Worm (Caenorhabditis elegans) whole organism, late embryonic: ENCODE measurements around the gene F17E9.3.

Source experiments
- ahr-1 ChIP-seq: sonication (generic microtip); optimal IDR thresholded peaks from 2 replicates; lab custom pipeline; 2016; ENCODE audit warnings: missing genetic modification characterization, missing compliant biosample characterization
- ceh-18 ChIP-seq: sonication (generic microtip); optimal IDR thresholded peaks from 2 replicates; lab custom pipeline; 2016; ENCODE audit warnings: missing genetic modification characterization, missing compliant biosample characterization
- ceh-30 ChIP-seq: fragments of 150-350 bp; optimal IDR thresholded peaks from 2 replicates; lab custom pipeline; 2014; ENCODE audit warnings: missing biosample characterization, missing genetic modification characterization
- ceh-34 ChIP-seq: sonication (generic microtip); optimal IDR thresholded peaks from 2 replicates; lab custom pipeline; 2016; ENCODE audit warnings: mild to moderate bottlenecking, missing genetic modification characterization, missing compliant biosample characterization
- ceh-45 ChIP-seq: fragments of 200-800 bp; sonication (Bioruptor generic); IDR thresholded peaks from 2 replicates; pipeline ENCODE4 v1.3.6; 2022; ENCODE audit warnings: missing genetic modification reagents, missing genetic modification characterization, missing compliant biosample characterization
- ceh-48 ChIP-seq: sonication (generic microtip); optimal IDR thresholded peaks from 2 replicates; lab custom pipeline; 2016; ENCODE audit warnings: missing genetic modification characterization, inconsistent platforms, missing compliant biosample characterization
- elt-2 ChIP-seq: sonication (generic microtip); optimal IDR thresholded peaks from 2 replicates; lab custom pipeline; 2016; ENCODE audit warnings: missing genetic modification reagents, missing genetic modification characterization, missing compliant biosample characterization
- hlh-30 ChIP-seq: sonication (generic microtip); optimal IDR thresholded peaks from 2 replicates; lab custom pipeline; 2017; ENCODE audit warnings: antibody characterized with exemption, missing genetic modification characterization, missing compliant biosample characterization; ENCODE audit not compliant: insufficient read depth
- nhr-232 ChIP-seq: sonication (generic microtip); optimal IDR thresholded peaks from 2 replicates; lab custom pipeline; 2016; ENCODE audit warnings: missing genetic modification characterization, missing compliant biosample characterization
- pha-4 ChIP-seq: fragments of 150-350 bp; optimal IDR thresholded peaks from 2 replicates; lab custom pipeline; 2018; ENCODE audit warnings: missing biosample characterization, missing genetic modification reagents, missing genetic modification characterization
- zip-5 ChIP-seq: sonication (generic microtip); optimal IDR thresholded peaks from 2 replicates; lab custom pipeline; 2016; ENCODE audit warnings: missing genetic modification characterization, missing compliant biosample characterization

DNA sequence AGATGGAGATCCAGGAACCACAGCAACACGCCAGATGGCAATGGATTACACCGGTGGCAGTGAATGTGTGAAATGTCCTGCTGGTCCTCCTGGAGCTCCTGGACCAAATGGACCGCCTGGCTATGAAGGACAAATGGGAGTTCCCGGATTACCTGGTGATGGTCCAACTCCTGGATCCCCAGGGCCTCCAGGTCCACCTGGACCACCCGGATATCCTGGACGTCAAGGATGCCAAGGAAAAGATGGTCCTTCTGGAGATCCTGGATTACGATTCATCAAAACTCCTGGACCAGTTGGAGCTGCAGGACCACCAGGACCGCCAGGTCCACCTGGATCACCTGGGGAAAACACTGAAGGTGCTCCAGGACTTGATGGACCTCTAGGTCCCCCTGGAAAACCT, 2.6 kb downstream of the F17E9.3 start:
- TF ChIP-seq ceh-48 (tag; lab: Kevin White, UChicago) (no peak), ceh-45 (GFP tag; lab: Robert Waterston, UW) (no peak), hlh-30 (tag; lab: Kevin White, UChicago) (no peak), ceh-30 (tag; lab: Kevin White, UChicago) (no peak), elt-2 (tag; lab: Kevin White, UChicago) (no peak), ceh-34 (tag; lab: Kevin White, UChicago) (no peak), pha-4 (tag; lab: Kevin White, UChicago) (no peak), nhr-232 (tag; lab: Kevin White, UChicago) (no peak), ceh-18 (no peak), ahr-1 (tag; lab: Kevin White, UChicago) (no peak), zip-5 (tag; lab: Kevin White, UChicago) (no peak)
